Fruit fly (Drosophila melanogaster) whole organism, adult: ENCODE measurements around the gene PGS1.

Experiments
- CG11617 ChIP-seq: fragments of 200-800 bp; sonication (Bioruptor generic); optimal IDR thresholded peaks from 2 replicates; lab custom pipeline; 2017; ENCODE audit warnings: mild to moderate bottlenecking, missing biosample characterization, missing genetic modification reagents, missing genetic modification characterization
- CG14711 ChIP-seq: fragments of 200-800 bp; sonication (Bioruptor generic); optimal IDR thresholded peaks from 2 replicates; lab custom pipeline; 2018; ENCODE audit warnings: missing biosample characterization, mild to moderate bottlenecking, missing genetic modification characterization, moderate library complexity
- CG1620 ChIP-seq: fragments of 200-800 bp; sonication (Bioruptor generic); optimal IDR thresholded peaks from 2 replicates; lab custom pipeline; 2016; ENCODE audit warnings: missing biosample characterization, missing genetic modification characterization
- CG33017 ChIP-seq: fragments of 200-800 bp; sonication (Bioruptor generic); optimal IDR thresholded peaks from 2 replicates; lab custom pipeline; 2018; ENCODE audit warnings: missing biosample characterization, mild to moderate bottlenecking, missing genetic modification characterization, moderate library complexity
- CG7045 ChIP-seq: fragments of 200-800 bp; sonication (Bioruptor generic); optimal IDR thresholded peaks from 2 replicates; lab custom pipeline; 2017; ENCODE audit warnings: missing biosample characterization, mild to moderate bottlenecking, missing genetic modification characterization
- CG7101 ChIP-seq: fragments of 200-800 bp; sonication (Bioruptor generic); optimal IDR thresholded peaks from 2 replicates; lab custom pipeline; 2018; ENCODE audit warnings: missing biosample characterization, mild to moderate bottlenecking, missing genetic modification characterization, moderate library complexity
- Clk ChIP-seq: fragments of 200-800 bp; sonication (Bioruptor generic); optimal IDR thresholded peaks from 2 replicates; lab custom pipeline; 2017; ENCODE audit warnings: missing biosample characterization, missing genetic modification characterization
- Hr96 ChIP-seq: fragments of 200-800 bp; sonication (Bioruptor generic); optimal IDR thresholded peaks from 2 replicates; lab custom pipeline; 2016; ENCODE audit warnings: missing biosample characterization, missing genetic modification characterization
- cnc ChIP-seq, 2 experiments: fragments of >200 bp; optimal IDR thresholded peaks; 2 replicates each; lab custom pipeline; 2017
- kay ChIP-seq: fragments of 200-800 bp; sonication (Bioruptor generic); peaks from one replicate; lab custom pipeline; 2016; ENCODE audit warnings: missing biosample characterization, missing genetic modification characterization, borderline replicate concordance
- ovo ChIP-seq: fragments of 200-800 bp; sonication (Bioruptor generic); optimal IDR thresholded peaks from 2 replicates; lab custom pipeline; 2016; ENCODE audit warnings: missing biosample characterization, missing genetic modification characterization
- pad ChIP-seq: fragments of 200-800 bp; sonication (Bioruptor generic); optimal IDR thresholded peaks from 3 replicates; lab custom pipeline; 2017; ENCODE audit warnings: missing biosample characterization, missing genetic modification characterization, mild to moderate bottlenecking, moderate library complexity, missing genetic modification reagents
- toe ChIP-seq: fragments of 200-800 bp; sonication (Bioruptor generic); optimal IDR thresholded peaks from 2 replicates; lab custom pipeline; 2016; ENCODE audit warnings: missing biosample characterization, missing genetic modification characterization

DNA sequence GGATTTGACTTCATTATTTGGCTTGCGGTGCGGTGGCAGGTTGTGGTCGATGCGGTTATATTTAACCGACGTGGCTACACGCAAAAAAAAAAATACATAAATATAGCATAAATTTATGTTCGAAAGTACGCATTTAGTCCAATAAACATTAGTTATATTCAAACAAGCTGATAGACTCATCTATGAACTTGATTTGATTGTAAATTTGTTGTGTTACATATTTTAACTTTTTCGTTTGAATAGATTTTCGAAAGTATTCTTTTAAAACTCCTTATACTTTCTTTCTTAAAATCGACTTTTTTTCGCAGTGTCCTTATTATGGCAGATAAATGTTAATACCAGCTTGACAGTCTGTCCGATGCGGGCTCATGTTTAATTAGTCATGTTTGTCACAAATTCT is 44.8 kb upstream of the PGS1 start:
- TF ChIP-seq CG33017 = no peak
- no peak for TF ChIP-seq toe
- no peak for TF ChIP-seq kay (GFP tag; lab: Kevin White, UChicago)
- no peak for TF ChIP-seq CG7101 (tag; lab: Kevin White, UChicago)
- no peak for TF ChIP-seq CG14711 (tag; lab: Kevin White, UChicago)
- no peak for TF ChIP-seq cnc (optimal IDR thresholded peaks at IDR 0.05; lab: Kevin White, UChicago)
- TF ChIP-seq pad (GFP tag; lab: Kevin White, UChicago) = no peak
- TF ChIP-seq Hr96 = no peak
- TF ChIP-seq CG7045 (GFP tag; lab: Kevin White, UChicago) = no peak
- TF ChIP-seq CG11617 (GFP tag; lab: Kevin White, UChicago) = no peak
- no peak for TF ChIP-seq CG1620
- no peak for TF ChIP-seq Clk (GFP tag; lab: Kevin White, UChicago)
- no peak for TF ChIP-seq ovo (GFP tag; lab: Kevin White, UChicago)
